Worm (Caenorhabditis elegans): Measurements from ENCODE around the gene rle-1.

- TF ChIP-seq T23F11.4 (GFP tag; optimal IDR thresholded peaks at IDR 0.05): no peak
- TF ChIP-seq che-1 (tag; optimal IDR thresholded peaks at IDR 0.05): no peak
- no peak for TF ChIP-seq ceh-34 (tag; optimal IDR thresholded peaks at IDR 0.05)
- TF ChIP-seq pqm-1 (tag; optimal IDR thresholded peaks at IDR 0.05): no peak
- no peak for TF ChIP-seq ref-2 (tag; optimal IDR thresholded peaks at IDR 0.05)
- TF ChIP-seq ceh-45 (GFP tag; IDR thresholded peaks at IDR 0.05): no peak
- no peak for TF ChIP-seq sox-2 (GFP tag; IDR thresholded peaks at IDR 0.05)
- no peak for TF ChIP-seq ceh-9 (tag; optimal IDR thresholded peaks at IDR 0.05)
- TF ChIP-seq unc-55 (GFP tag; optimal IDR thresholded peaks at IDR 0.05): no peak
- TF ChIP-seq elt-4 (tag; optimal IDR thresholded peaks at IDR 0.05): no peak
- no peak for TF ChIP-seq nhr-232 (tag; optimal IDR thresholded peaks at IDR 0.05)
- no peak for TF ChIP-seq pha-2 (tag; optimal IDR thresholded peaks at IDR 0.05)
- TF ChIP-seq hlh-13 (GFP tag; optimal IDR thresholded peaks at IDR 0.05): no peak
- TF ChIP-seq fkh-10 (GFP tag; optimal IDR thresholded peaks at IDR 0.05): no peak
Measured at ce11 chrIII:10904320-10904961, 31.6 kb upstream of the rle-1 start.
